Fruit fly (Drosophila melanogaster): ENCODE data around the gene CG33493.

The CG33493 gene

dm6 chr3L:10665433-10666150 lies 27.4 kb downstream of the CG33493 start (continued):
- TF ChIP-seq hbn (GFP tag; IDR thresholded peaks at IDR 0.05; ENCODE audit: partially characterized antibody) (no peak), Hand (GFP tag; optimal IDR thresholded peaks at IDR 0.05) (peak; percentile 95), CG16813 (GFP tag; IDR thresholded peaks at IDR 0.05; ENCODE audit: partially characterized antibody) (no peak), ara (GFP tag; IDR thresholded peaks at IDR 0.05) (peak; percentile 90), CG30431 (GFP tag; optimal IDR thresholded peaks at IDR 0.05) (peak; percentile 92), CG4730 (GFP tag; IDR thresholded peaks at IDR 0.05) (peak; percentile 87), CG7556 (GFP tag; optimal IDR thresholded peaks at IDR 0.05) (peak; percentile 99), CG33557 (GFP tag; optimal IDR thresholded peaks at IDR 0.05) (peak; percentile 99), CG8478 (optimal IDR thresholded peaks at IDR 0.05) (peak; percentile 72), CG17829 (tag; optimal IDR thresholded peaks at IDR 0.05) (peak; percentile 99), NC2α (GFP tag; optimal IDR thresholded peaks at IDR 0.05) (peak; percentile 64), Fer3 (tag; optimal IDR thresholded peaks at IDR 0.05) (peak; percentile 95), disco-r (GFP tag; optimal IDR thresholded peaks at IDR 0.05) (peak; percentile 75), Gug (GFP tag; IDR thresholded peaks at IDR 0.05) (peak; percentile 79), CG11504 (tag; optimal IDR thresholded peaks at IDR 0.05) (peak; percentile 98), salm (tag; optimal IDR thresholded peaks at IDR 0.05) (peak; percentile 97), row (GFP tag; IDR thresholded peaks at IDR 0.05) (peak; percentile 97), Hmx (GFP tag; optimal IDR thresholded peaks at IDR 0.05) (peak; percentile 87), CG11093 (GFP tag; IDR thresholded peaks at IDR 0.05) (peak; percentile 89), esg (GFP tag; conservative IDR thresholded peaks at IDR 0.05) (peak; percentile 94), MTF-1 (GFP tag; optimal IDR thresholded peaks at IDR 0.05; ENCODE audit: borderline replicate concordance) (peak; percentile 83), CG13123 (GFP tag; optimal IDR thresholded peaks at IDR 0.05) (peak; percentile 92), her (GFP tag; optimal IDR thresholded peaks at IDR 0.05) (peak; percentile 35), CG17328 (GFP tag; IDR thresholded peaks at IDR 0.05) (peak; percentile 90), dpn (GFP tag; optimal IDR thresholded peaks at IDR 0.05) (peak; percentile 86 to 95), CG17186 (GFP tag; optimal IDR thresholded peaks at IDR 0.05) (peak; percentile 89), CG7271 (tag; optimal IDR thresholded peaks at IDR 0.05) (peak; percentile 90), CG4707 (GFP tag; optimal IDR thresholded peaks at IDR 0.05) (peak; percentile 89), CG4282 (GFP tag; optimal IDR thresholded peaks at IDR 0.05) (peak; percentile 19), Bgb (GFP tag; IDR thresholded peaks at IDR 0.05; ENCODE audit: partially characterized antibody) (no peak), E2f2 (GFP tag; IDR thresholded peaks at IDR 0.05) (peak; percentile 75), phol (tag; optimal IDR thresholded peaks at IDR 0.05) (peak; percentile 98), Hsf (GFP tag; optimal IDR thresholded peaks at IDR 0.05) (peak; percentile 93), CG2875 (GFP tag; optimal IDR thresholded peaks at IDR 0.05) (peak; percentile 98), Med (GFP tag) (peak; percentile 98), kni (GFP tag; optimal IDR thresholded peaks at IDR 0.05) (peak; percentile 98), peb (GFP tag; IDR thresholded peaks at IDR 0.05) (peak; percentile 89), Dek (tag; optimal IDR thresholded peaks at IDR 0.05) (peak; percentile 95), Tbp (GFP tag; optimal IDR thresholded peaks at IDR 0.05) (no peak), Usf (GFP tag; optimal IDR thresholded peaks at IDR 0.05) (peak; percentile 95), CG5953 (GFP tag; IDR thresholded peaks at IDR 0.05) (peak; percentile 65), CG17912 (GFP tag; optimal IDR thresholded peaks at IDR 0.05) (peak; percentile 87), CG10979 (tag; optimal IDR thresholded peaks at IDR 0.05) (peak; percentile 99), CG7372 (GFP tag; IDR thresholded peaks at IDR 0.05) (peak; percentile 90), Lpt (GFP tag; optimal IDR thresholded peaks at IDR 0.05) (no peak), CG13894 (tag; optimal IDR thresholded peaks at IDR 0.05) (peak; percentile 86), Ptx1 (GFP tag; IDR thresholded peaks at IDR 0.05) (peak; percentile 93), Atf6 (GFP tag; IDR thresholded peaks at IDR 0.05) (peak; percentile 92), Aef1 (GFP tag; IDR thresholded peaks at IDR 0.05) (peak; percentile 84), CG6813 (GFP tag; optimal IDR thresholded peaks at IDR 0.05) (peak; percentile 98)

Measured in whole organism, embryonic.